Fruit fly (Drosophila melanogaster): Measurements from ENCODE around the gene GATAd.
A peak's percentile ranks its signal among the peaks of the same experiment; 100 is the strongest.

GATAd gene

DNA sequence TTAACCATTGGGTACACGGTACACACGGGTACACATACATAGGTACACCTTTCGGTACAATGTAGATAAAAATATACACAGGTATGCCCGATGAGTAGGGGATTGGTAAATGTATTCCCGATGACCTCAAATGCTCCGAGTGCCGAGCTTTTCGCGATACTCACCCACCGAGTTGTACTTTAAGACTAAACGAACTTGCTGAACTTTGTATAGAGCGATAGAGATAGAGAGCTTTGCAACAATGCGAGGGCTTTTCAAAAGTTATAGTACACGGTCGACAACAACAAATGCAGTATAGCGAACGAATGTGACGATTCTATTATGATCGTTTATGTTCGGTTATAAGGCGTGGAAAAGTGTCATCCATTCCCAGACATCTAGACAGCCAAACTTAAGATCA, 11.9 kb upstream of the GATAd start (continued):
- TF ChIP-seq caup (GFP tag; optimal IDR thresholded peaks at IDR 0.05; ENCODE audit: severe bottlenecking) (peak; percentile 36), Deaf1 (tag; optimal IDR thresholded peaks at IDR 0.05) (peak; percentile 94), CG34376 (GFP tag; optimal IDR thresholded peaks at IDR 0.05) (peak; percentile 91), Aef1 (GFP tag; IDR thresholded peaks at IDR 0.05) (peak; percentile 60; the same call in 2 of the 3 replicates), CG2199 (GFP tag; IDR thresholded peaks at IDR 0.05) (peak; percentile 87), Hr78 (GFP tag; optimal IDR thresholded peaks at IDR 0.05) (peak in 1 of 2 experiments; percentile 97), CG6854 (GFP tag; optimal IDR thresholded peaks at IDR 0.05) (peak; percentile 8), so (GFP tag; IDR thresholded peaks at IDR 0.05) (peak; percentile 58; the same call in 1 of the 3 replicates), CG10654 (GFP tag; optimal IDR thresholded peaks at IDR 0.05) (no peak), slp2 (GFP tag; optimal IDR thresholded peaks at IDR 0.05) (no peak), Sox102F (GFP tag; optimal IDR thresholded peaks at IDR 0.05) (no peak), NFAT (GFP tag; IDR thresholded peaks at IDR 0.05) (peak; percentile 3; the same call in 1 of the 2 replicates)

DNA sequence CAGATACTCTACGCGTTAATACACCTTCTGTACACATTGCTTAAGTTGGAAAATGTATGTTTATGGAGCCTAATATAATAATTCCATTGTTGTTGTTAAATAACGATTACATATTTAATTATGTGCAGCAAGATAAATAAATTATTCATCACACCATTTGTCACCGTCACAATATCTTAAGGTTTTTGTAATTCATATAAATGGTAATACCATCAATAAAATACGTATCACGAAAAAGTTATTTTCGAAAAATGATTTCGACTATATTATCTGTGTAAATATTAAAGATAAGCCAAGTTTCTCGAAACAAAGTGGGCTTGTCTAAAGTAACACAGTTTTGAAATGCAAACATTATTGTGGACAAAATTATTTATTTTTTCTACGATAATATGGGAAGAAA, 11.4 kb upstream of the GATAd start, which contains the start of gene CG4995:
TSS of gene CG4995 (plus strand) at position 301 of the 400 bp plus-strand sequence.
- TF ChIP-seq H2.0 (GFP tag; IDR thresholded peaks at IDR 0.05), result no peak
- TF ChIP-seq exex (tag; optimal IDR thresholded peaks at IDR 0.05), result no peak
- TF ChIP-seq wek (GFP tag; optimal IDR thresholded peaks at IDR 0.05), result no peak
- TF ChIP-seq abd-A (tag; optimal IDR thresholded peaks at IDR 0.05), result no peak
- TF ChIP-seq D19A (tag; optimal IDR thresholded peaks at IDR 0.05), result peak; percentile 18
- TF ChIP-seq Bdp1 (GFP tag; optimal IDR thresholded peaks at IDR 0.05), result no peak
- TF ChIP-seq Hey (tag; optimal IDR thresholded peaks at IDR 0.05), result no peak
- no peak for TF ChIP-seq CG6765 (GFP tag; optimal IDR thresholded peaks at IDR 0.05)
- TF ChIP-seq gsb (GFP tag; IDR thresholded peaks at IDR 0.05), result no peak
- peak; percentile 50 for TF ChIP-seq sens (GFP tag)

DNA sequence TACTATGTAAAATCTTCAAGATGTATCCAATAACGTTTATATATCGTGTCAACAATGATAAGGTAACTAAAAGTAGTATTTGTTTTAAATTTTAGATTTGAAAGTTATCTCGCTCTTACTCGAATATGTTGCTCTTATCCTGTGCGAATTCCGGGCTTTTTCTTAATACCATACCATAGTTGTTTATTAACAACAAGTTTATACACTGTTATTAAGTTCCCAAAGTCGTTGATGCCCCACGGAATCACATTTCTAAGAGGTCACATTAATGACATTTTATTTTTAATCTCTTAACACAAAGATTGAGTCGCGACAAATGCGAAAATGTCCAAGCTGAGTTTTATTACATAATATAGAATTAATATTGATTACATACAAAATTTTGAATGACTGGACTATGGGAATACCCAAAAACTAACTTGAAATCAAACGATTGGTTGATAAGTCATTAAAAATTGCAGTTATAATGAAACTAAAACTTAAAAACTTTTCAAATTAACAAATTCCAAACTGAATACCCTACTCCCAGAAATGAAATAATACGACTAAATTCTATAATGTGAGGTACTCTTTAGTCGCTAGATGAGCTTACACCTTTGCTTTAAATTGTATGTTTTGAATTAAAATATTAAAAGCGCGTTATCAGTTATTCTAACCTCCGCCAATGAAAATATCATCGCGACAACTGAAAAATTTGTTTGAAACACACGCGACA, 10.6 kb upstream of the GATAd start, which contains the start of gene CG5381:
TSS of gene CG5381 (minus strand) at position 330 of the 715 bp plus-strand sequence.
- TF ChIP-seq row (GFP tag; IDR thresholded peaks at IDR 0.05) (peak; percentile 44; the same call in 2 of the 3 replicates), eve (GFP tag; optimal IDR thresholded peaks at IDR 0.05) (no peak), CG17912 (GFP tag; optimal IDR thresholded peaks at IDR 0.05) (no peak), CG2116 (GFP tag; optimal IDR thresholded peaks at IDR 0.05) (no peak), D19B (GFP tag; optimal IDR thresholded peaks at IDR 0.05) (peak; percentile 96), sug (tag; optimal IDR thresholded peaks at IDR 0.05) (peak; percentile 15), Pdp1 (GFP tag; optimal IDR thresholded peaks at IDR 0.05) (peak in 1 of 2 experiments; percentile 82)

DNA sequence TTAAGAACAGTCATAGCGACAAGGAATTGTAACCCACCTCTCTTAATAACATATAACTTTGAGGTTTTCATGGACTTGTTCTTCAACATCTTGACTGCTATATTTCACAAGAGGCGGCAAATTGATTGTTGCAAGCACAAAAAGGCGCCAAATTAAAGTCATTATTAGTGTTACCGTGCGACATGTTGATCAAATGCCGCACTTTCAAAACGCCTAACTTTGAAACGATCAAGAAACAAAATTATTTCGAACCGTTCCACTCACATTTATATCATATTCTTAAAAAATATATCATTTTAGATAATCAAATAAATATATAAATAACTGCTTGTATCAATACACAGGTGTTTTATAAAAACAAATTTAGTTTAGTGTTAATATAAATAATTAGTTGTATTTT, 5.7 kb upstream of the GATAd start, which contains the start of gene RnrL:
TSS of gene RnrL (minus strand) at position 154 of the 400 bp plus-strand sequence.
- TF ChIP-seq trem (tag; optimal IDR thresholded peaks at IDR 0.05) (peak; percentile 6), CG17359 (tag; optimal IDR thresholded peaks at IDR 0.05) (no peak), BEAF-32 (GFP tag; optimal IDR thresholded peaks at IDR 0.05) (peak; percentile 7), CG18599 (GFP tag; optimal IDR thresholded peaks at IDR 0.05) (no peak), CG14710 (tag; optimal IDR thresholded peaks at IDR 0.05) (peak; percentile 7), esg (GFP tag; conservative IDR thresholded peaks at IDR 0.05) (no peak), stwl (tag; optimal IDR thresholded peaks at IDR 0.05) (peak; percentile 48), row (GFP tag; IDR thresholded peaks at IDR 0.05) (peak; percentile 39; the same call in 2 of the 3 replicates), fd102C (GFP tag; optimal IDR thresholded peaks at IDR 0.05) (no peak), luna (GFP tag; optimal IDR thresholded peaks at IDR 0.05) (no peak), Dp (GFP tag; optimal IDR thresholded peaks at IDR 0.05) (peak; percentile 75), grn (GFP tag; optimal IDR thresholded peaks at IDR 0.05) (no peak), kni (GFP tag; optimal IDR thresholded peaks at IDR 0.05) (no peak), CG3995 (GFP tag; optimal IDR thresholded peaks at IDR 0.05) (no peak), ttk (GFP tag; IDR thresholded peaks at IDR 0.05) (no peak), CG1602 (GFP tag; optimal IDR thresholded peaks at IDR 0.05) (no peak), CG7357 (GFP tag; IDR thresholded peaks at IDR 0.05) (no peak), CG17385 (GFP tag; optimal IDR thresholded peaks at IDR 0.05) (no peak)

Measured in whole organism, embryonic.